Worm (Caenorhabditis elegans): ENCODE measurements around the gene F11E6.10.

DNA sequence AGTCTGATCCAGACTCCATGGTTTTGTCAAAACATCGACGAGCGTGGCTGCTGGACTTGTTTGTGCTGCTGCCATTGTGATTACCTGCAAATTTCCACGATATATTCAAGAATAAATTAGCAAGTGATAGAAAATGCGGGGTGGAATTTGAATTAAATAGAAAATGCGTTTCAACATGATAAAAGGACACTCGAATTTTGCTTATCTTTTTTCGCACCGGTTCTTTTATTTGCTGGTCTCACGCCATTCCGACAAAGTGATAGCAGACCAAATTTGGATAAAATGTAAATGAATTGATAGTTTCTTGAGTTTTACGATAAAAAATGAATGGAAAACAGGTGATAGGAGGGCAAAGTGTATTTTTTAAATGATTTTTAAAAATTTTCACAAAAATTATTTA lies 4.4 kb upstream of the F11E6.10 start, which contains the start of gene elo-2:
- TF ChIP-seq dao-5 (tag; optimal IDR thresholded peaks at IDR 0.05) (no peak), him-1 (tag; optimal IDR thresholded peaks at IDR 0.05) (no peak)

Data from whole organism, L4/young adult.